Fruit fly (Drosophila melanogaster) whole organism, pupa: ENCODE measurements around the gene Dsp1.
A peak's percentile ranks its signal among the peaks of the same experiment; 100 is the strongest.

Source experiments
- CG10348 ChIP-seq: fragments of 200-800 bp; sonication (Bioruptor generic); IDR thresholded peaks from 2 replicates; pipeline ENCODE4 v1.3.6; 2022; ENCODE audit warnings: missing biosample characterization, missing genetic modification characterization
- CG12605 ChIP-seq: fragments of 200-800 bp; sonication (Bioruptor generic); IDR thresholded peaks from 2 replicates; pipeline ENCODE4 v1.3.6; 2022; ENCODE audit warnings: missing biosample characterization, missing genetic modification characterization
- CG13204 ChIP-seq: fragments of 200-800 bp; sonication (Bioruptor generic); optimal IDR thresholded peaks from 2 replicates; lab custom pipeline; 2018; ENCODE audit warnings: missing biosample characterization, mild to moderate bottlenecking, missing genetic modification characterization, moderate library complexity
- CG14655 ChIP-seq: fragments of 200-800 bp; sonication (Bioruptor generic); optimal IDR thresholded peaks from 3 replicates; lab custom pipeline; 2017; ENCODE audit warnings: mild to moderate bottlenecking, missing biosample characterization, missing genetic modification reagents, missing genetic modification characterization
- CG15710 ChIP-seq: fragments of 200-800 bp; sonication (Bioruptor generic); optimal IDR thresholded peaks from 2 replicates; lab custom pipeline; 2018; ENCODE audit warnings: missing biosample characterization, mild to moderate bottlenecking, missing genetic modification characterization, moderate library complexity
- CG17806 ChIP-seq: fragments of 200-800 bp; sonication (Bioruptor generic); optimal IDR thresholded peaks from 2 replicates; lab custom pipeline; 2018; ENCODE audit warnings: missing biosample characterization, mild to moderate bottlenecking, missing genetic modification characterization, moderate library complexity
- CG32121 ChIP-seq: fragments of 200-800 bp; sonication (Bioruptor generic); IDR thresholded peaks from 2 replicates; pipeline ENCODE4 v1.3.6; 2022; ENCODE audit warnings: missing biosample characterization, missing genetic modification characterization
- CG34367 ChIP-seq: fragments of 200-800 bp; sonication (Bioruptor generic); optimal IDR thresholded peaks from 2 replicates; lab custom pipeline; 2018; ENCODE audit warnings: missing biosample characterization, mild to moderate bottlenecking, missing genetic modification characterization
- CG4496 ChIP-seq: fragments of 200-800 bp; sonication (Bioruptor generic); IDR thresholded peaks from 3 replicates; pipeline ENCODE4 v1.3.6; 2022; ENCODE audit warnings: missing biosample characterization, missing genetic modification characterization
- CG8159 ChIP-seq: fragments of 200-800 bp; sonication (Bioruptor generic); optimal IDR thresholded peaks from 3 replicates; lab custom pipeline; 2018; ENCODE audit warnings: missing biosample characterization, mild to moderate bottlenecking, missing genetic modification characterization, moderate library complexity
- CG8301 ChIP-seq: fragments of 200-800 bp; sonication (Bioruptor generic); optimal IDR thresholded peaks from 2 replicates; lab custom pipeline; 2018; ENCODE audit warnings: missing biosample characterization, mild to moderate bottlenecking, missing genetic modification characterization
- CG9948 ChIP-seq: fragments of 200-800 bp; sonication (Bioruptor generic); optimal IDR thresholded peaks from 2 replicates; lab custom pipeline; 2018; ENCODE audit warnings: missing biosample characterization, mild to moderate bottlenecking, missing genetic modification characterization, moderate library complexity
- D1 ChIP-seq: fragments of 200-800 bp; sonication (Bioruptor generic); optimal IDR thresholded peaks from 2 replicates; lab custom pipeline; 2018; ENCODE audit warnings: missing biosample characterization, mild to moderate bottlenecking, missing genetic modification characterization, moderate library complexity
- EcR ChIP-seq: fragments of 200-800 bp; sonication (Bioruptor generic); optimal IDR thresholded peaks from 3 replicates; lab custom pipeline; 2019; ENCODE audit warnings: missing biosample characterization, missing genetic modification characterization, mild to moderate bottlenecking, moderate library complexity, missing genetic modification reagents
- Ets98B ChIP-seq: fragments of 200-800 bp; sonication (Bioruptor generic); IDR thresholded peaks from 2 replicates; pipeline ENCODE4 v1.3.6; 2022; ENCODE audit warnings: missing biosample characterization, missing genetic modification characterization
- Pif1A ChIP-seq: fragments of 200-800 bp; sonication (Bioruptor generic); optimal IDR thresholded peaks from 3 replicates; lab custom pipeline; 2016; ENCODE audit warnings: missing biosample characterization, missing genetic modification characterization
- Pif1B ChIP-seq: fragments of 200-800 bp; sonication (Bioruptor generic); optimal IDR thresholded peaks from 3 replicates; lab custom pipeline; 2016; ENCODE audit warnings: missing biosample characterization, missing genetic modification characterization
- Snoo ChIP-seq: fragments of 200-800 bp; sonication (Bioruptor generic); optimal IDR thresholded peaks from 3 replicates; lab custom pipeline; 2017; ENCODE audit warnings: missing biosample characterization, mild to moderate bottlenecking, missing genetic modification characterization, inconsistent platforms
- fd96Ca ChIP-seq: fragments of 200-800 bp; sonication (Bioruptor generic); IDR thresholded peaks from 3 replicates; pipeline ENCODE4 v1.3.6; 2022; ENCODE audit warnings: missing biosample characterization, missing genetic modification characterization
- gl ChIP-seq: fragments of 200-800 bp; sonication (Bioruptor generic); optimal IDR thresholded peaks from 2 replicates; lab custom pipeline; 2018; ENCODE audit warnings: missing biosample characterization, mild to moderate bottlenecking, missing genetic modification characterization
- rn ChIP-seq: fragments of 200-800 bp; sonication (Bioruptor generic); IDR thresholded peaks from 2 replicates; pipeline ENCODE4 v1.3.6; 2022; ENCODE audit warnings: missing biosample characterization, missing genetic modification characterization

Dsp1 gene

DNA sequence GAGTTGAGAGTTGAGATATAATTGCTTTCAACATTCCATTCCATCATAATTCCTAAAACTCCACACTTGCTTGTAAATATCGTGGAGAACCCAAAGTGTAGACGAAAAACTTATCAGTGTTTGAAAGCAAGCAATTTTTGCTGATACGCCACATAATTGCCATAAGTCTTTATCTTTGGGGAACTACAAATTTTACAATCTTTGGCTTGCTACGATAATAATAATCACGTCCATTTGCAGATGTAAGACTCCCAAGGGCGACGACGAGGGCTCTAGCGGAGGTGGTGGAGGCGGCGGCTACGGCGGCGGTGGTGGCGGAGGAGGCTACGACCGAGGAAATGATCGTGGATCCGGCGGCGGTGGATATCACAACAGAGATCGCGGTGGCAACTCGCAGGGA lies 40.8 kb upstream of the Dsp1 start:
- TF ChIP-seq CG8159 (tag; lab: Kevin White, UChicago) (no peak), CG13204 (no peak), CG9948 (tag; lab: Kevin White, UChicago) (no peak), CG12605 (GFP tag; lab: Robert Waterston, UW) (no peak), CG17806 (tag; lab: Kevin White, UChicago) (no peak), Pif1A (GFP tag; lab: Kevin White, UChicago) (no peak), Pif1B (GFP tag; lab: Kevin White, UChicago) (no peak)

- TF ChIP-seq Pif1B (GFP tag; lab: Kevin White, UChicago) (peak; percentile 23), D1 (no peak), CG8301 (no peak), CG12605 (GFP tag; lab: Robert Waterston, UW) (no peak), CG34367 (no peak), Pif1A (GFP tag; lab: Kevin White, UChicago) (no peak), CG32121 (GFP tag; lab: Robert Waterston, UW) (0 out of 2 replicates have a peak, but pooled peaks have one; percentile 27), CG13204 (no peak), CG4496 (GFP tag; lab: Robert Waterston, UW) (peak; percentile 66; the same call in 2 of the 3 replicates), CG9948 (tag; lab: Kevin White, UChicago) (no peak), Snoo (tag; lab: Kevin White, UChicago) (no peak), CG10348 (GFP tag; lab: Robert Waterston, UW) (no peak), CG14655 (GFP tag; lab: Kevin White, UChicago) (no peak), Ets98B (GFP tag; lab: Robert Waterston, UW) (no peak; the same call in 1 of the 2 replicates), EcR (GFP tag; lab: Kevin White, UChicago) (no peak)
Observed at dm6 chrX:16296423-16297292, 36.8 kb upstream of the Dsp1 start, which contains the start of gene CG3632. CG3632 (plus strand) TSS chrX:16296671.

- TF ChIP-seq Ets98B (GFP tag; lab: Robert Waterston, UW) (no peak), Pif1B (GFP tag; lab: Kevin White, UChicago) (no peak), CG15710 (tag; lab: Kevin White, UChicago) (no peak), EcR (GFP tag; lab: Kevin White, UChicago) (no peak), Snoo (tag; lab: Kevin White, UChicago) (no peak), D1 (no peak), CG17806 (tag; lab: Kevin White, UChicago) (no peak), CG8301 (no peak), CG10348 (GFP tag; lab: Robert Waterston, UW) (no peak), Pif1A (GFP tag; lab: Kevin White, UChicago) (no peak), fd96Ca (no peak), CG12605 (GFP tag; lab: Robert Waterston, UW) (no peak), CG13204 (no peak)
Observed at dm6 chrX:16297618-16298017, 35.8 kb upstream of the Dsp1 start, which contains the start of gene ERp44. ERp44 (minus strand) TSS chrX:16297718.

DNA sequence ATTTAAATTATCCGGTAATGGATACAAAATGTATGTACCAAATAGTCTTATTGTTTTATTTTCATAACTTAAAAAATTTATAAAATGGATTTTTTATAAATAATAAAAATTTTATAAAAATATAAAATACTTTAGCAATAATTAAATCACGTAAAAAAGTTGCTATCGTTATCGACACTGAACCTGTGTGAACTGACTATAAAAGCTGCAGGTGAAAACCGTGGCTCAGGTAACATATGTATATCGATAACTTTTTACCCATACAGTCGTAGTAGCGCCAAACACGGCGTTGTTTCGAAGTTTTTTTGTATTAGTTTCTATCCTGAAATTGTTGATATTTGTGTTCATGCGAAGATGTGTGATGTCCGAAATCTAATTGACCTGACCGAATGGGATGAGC lies 29.8 kb upstream of the Dsp1 start, which contains the start of gene CG3679:
Gene CG3679, plus strand, starts transcription at position 235 of the 400 bp plus-strand sequence.
- TF ChIP-seq fd96Ca (no peak), CG12605 (GFP tag; lab: Robert Waterston, UW) (no peak), EcR (GFP tag; lab: Kevin White, UChicago) (no peak), Snoo (tag; lab: Kevin White, UChicago) (no peak)

DNA sequence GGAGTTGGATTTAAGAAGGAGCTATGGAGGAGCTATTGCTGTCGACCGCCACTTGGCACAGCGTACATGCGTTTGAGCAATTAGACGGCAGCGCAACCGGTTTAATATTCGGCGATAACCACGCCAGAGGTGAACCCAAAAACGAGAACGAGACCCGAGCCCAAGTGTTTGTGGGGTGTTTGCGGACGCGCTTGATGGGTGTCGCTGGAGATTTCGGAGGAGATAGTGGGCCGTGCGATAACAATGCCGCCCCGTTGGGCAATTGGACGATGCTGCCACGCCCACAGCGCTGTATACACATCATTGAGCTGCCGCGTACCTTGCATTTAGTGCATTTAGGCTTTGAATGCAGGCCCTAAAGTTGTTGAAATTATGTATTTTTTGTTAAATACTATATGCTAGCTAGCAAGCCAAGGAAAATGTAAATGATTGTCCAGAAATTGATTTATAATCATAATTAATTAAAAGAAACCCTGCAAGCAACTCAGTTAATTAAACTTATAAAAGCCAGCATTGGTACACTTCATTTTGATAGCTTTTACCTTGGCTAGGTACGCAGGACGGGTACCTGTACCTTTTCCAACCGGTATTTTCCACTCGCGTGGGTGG lies 25.0 kb upstream of the Dsp1 start, which contains the start of gene Had1:
Gene Had1, minus strand, starts transcription at position 358 of the 609 bp plus-strand sequence.
- TF ChIP-seq CG8301 = no peak
- no peak for TF ChIP-seq gl
- TF ChIP-seq CG4496 (GFP tag; lab: Robert Waterston, UW) = 0 out of 3 replicates have a peak, but pooled peaks have one; percentile 7
- no peak for TF ChIP-seq CG34367
- TF ChIP-seq CG8159 (tag; lab: Kevin White, UChicago) = no peak

dm6 chrX:16308953-16309352 lies 24.5 kb upstream of the Dsp1 start:
- TF ChIP-seq CG13204 (no peak), D1 (no peak), Pif1A (GFP tag; lab: Kevin White, UChicago) (no peak), CG8301 (no peak), EcR (GFP tag; lab: Kevin White, UChicago) (no peak), CG4496 (GFP tag; lab: Robert Waterston, UW) (no peak), CG14655 (GFP tag; lab: Kevin White, UChicago) (no peak)

DNA sequence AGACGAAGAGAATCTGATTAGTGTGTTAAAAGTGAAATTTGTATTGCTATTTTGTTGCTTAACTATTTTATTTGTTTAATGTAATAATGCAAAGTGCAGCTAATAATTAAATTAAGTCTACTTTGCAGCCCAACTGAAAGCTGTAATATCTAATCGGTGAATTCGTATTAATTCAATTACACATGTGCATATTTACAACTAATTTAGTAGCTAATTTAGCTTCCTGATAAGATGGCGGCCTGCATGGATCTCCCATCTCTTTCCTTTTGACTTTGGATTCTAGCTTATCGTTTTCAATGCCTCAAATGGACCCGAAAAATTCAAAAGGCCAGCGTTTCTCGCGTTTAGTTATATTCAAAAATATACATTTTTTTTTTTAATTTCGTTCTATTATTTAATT lies 23.6 kb upstream of the Dsp1 start:
- TF ChIP-seq CG8159 (tag; lab: Kevin White, UChicago) (no peak), D1 (no peak), Pif1B (GFP tag; lab: Kevin White, UChicago) (no peak), rn (GFP tag; lab: Robert Waterston, UW) (no peak), CG4496 (GFP tag; lab: Robert Waterston, UW) (no peak), CG9948 (tag; lab: Kevin White, UChicago) (no peak), CG14655 (GFP tag; lab: Kevin White, UChicago) (no peak), CG8301 (no peak), CG15710 (tag; lab: Kevin White, UChicago) (no peak), Ets98B (GFP tag; lab: Robert Waterston, UW) (no peak), CG10348 (GFP tag; lab: Robert Waterston, UW) (no peak), CG34367 (no peak), CG17806 (tag; lab: Kevin White, UChicago) (no peak), CG12605 (GFP tag; lab: Robert Waterston, UW) (no peak), Snoo (tag; lab: Kevin White, UChicago) (no peak), gl (no peak), CG13204 (no peak)
- TF ChIP-seq, all 21 proteins: peak for 0
